Worm (Caenorhabditis elegans): ENCODE results near the gene scc-2.
A peak's percentile ranks its signal among the peaks of the same experiment; 100 is the strongest.

scc-2 gene

ce11 chrII:286551-286724 is 23.0 kb upstream of the scc-2 start, which contains the start of gene misc-1:
TSS of gene misc-1 (plus strand) at chrII:286625.
- no peak for TF ChIP-seq php-3 (GFP tag; IDR thresholded peaks at IDR 0.05)
- no peak for TF ChIP-seq dpl-1 (GFP tag; optimal IDR thresholded peaks at IDR 0.05)
- no peak for TF ChIP-seq zip-11 (GFP tag; IDR thresholded peaks at IDR 0.05)
- no peak for TF ChIP-seq ctbp-1 (GFP tag; IDR thresholded peaks at IDR 0.05)
- TF ChIP-seq set-16 (GFP tag; IDR thresholded peaks at IDR 0.05) = no peak
- no peak for TF ChIP-seq nhr-25 (tag; optimal IDR thresholded peaks at IDR 0.05; ENCODE audit: borderline replicate concordance, insufficient read depth)
- TF ChIP-seq zag-1 (tag; optimal IDR thresholded peaks at IDR 0.05) = no peak
- no peak for TF ChIP-seq fkh-10 (GFP tag; optimal IDR thresholded peaks at IDR 0.05)
- TF ChIP-seq lin-39 (tag; optimal IDR thresholded peaks at IDR 0.05) = no peak
- no peak for TF ChIP-seq mdl-1 (tag; optimal IDR thresholded peaks at IDR 0.05)
- no peak for TF ChIP-seq madf-5 (GFP tag; IDR thresholded peaks at IDR 0.05)
- no peak for TF ChIP-seq dve-1 (tag; optimal IDR thresholded peaks at IDR 0.05; ENCODE audit: insufficient read depth)

DNA sequence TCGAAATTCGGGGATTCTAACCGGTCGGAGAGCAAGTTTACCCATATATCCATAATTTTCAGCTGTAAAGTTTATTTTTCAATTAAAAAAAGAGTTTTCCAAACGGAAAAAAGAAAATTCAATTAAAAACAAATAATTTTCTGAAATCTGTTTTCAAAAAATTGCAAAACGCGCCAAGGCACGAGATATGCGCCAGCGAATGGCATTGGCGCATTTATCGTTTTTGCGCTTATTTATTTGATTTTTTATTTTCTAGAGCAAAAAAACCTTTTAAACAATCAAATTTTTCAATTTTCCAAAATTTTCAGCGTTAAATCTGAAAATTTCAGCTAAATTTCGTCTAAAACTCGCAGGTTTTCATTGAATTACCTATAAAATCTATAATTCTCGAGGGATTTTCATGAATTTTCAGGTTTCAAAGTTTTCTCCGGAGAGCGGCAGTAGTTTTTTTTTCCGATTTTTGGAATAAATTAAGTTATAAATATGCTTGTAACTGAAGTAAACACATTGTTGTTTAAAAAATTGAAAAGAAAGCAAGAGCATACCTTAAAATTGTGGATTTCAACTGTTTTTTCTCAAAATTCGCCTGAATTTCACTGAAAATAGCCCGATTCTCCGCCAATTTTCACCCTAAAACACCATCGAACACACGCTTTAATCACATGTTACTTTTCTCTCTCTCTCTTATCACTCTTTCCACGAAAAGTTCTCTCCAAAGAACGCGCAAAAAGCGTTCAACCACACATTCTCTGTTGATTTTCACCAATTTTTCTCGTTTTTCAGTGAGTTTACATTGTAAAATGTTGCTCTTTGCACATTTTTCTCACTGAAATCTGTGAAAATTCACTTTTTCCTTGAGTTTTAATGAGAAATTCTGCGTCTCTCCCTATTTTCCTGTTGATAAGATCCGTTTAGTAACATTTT is 22.4 kb upstream of the scc-2 start, which contains the start of gene B0432.10:
Gene B0432.10, minus strand, starts transcription at position 649 of the 924 bp plus-strand sequence.
- peak; percentile 33 for TF ChIP-seq nhr-102 (tag; optimal IDR thresholded peaks at IDR 0.05)
- TF ChIP-seq nhr-11 (tag; optimal IDR thresholded peaks at IDR 0.05) = peak; percentile 25
- TF ChIP-seq cey-2 (tag; optimal IDR thresholded peaks at IDR 0.05; ENCODE audit: borderline replicate concordance, insufficient read depth) = no peak
- no peak for TF ChIP-seq egl-43 (GFP tag; IDR thresholded peaks at IDR 0.05)
- peak; percentile 20 for TF ChIP-seq nhr-6 (tag; optimal IDR thresholded peaks at IDR 0.05)
- no peak for TF ChIP-seq ceh-44 (GFP tag; IDR thresholded peaks at IDR 0.05)
- TF ChIP-seq hmg-1.1 (GFP tag; IDR thresholded peaks at IDR 0.05) = peak; percentile 42; the same call in 1 of the 2 replicates
- TF ChIP-seq nhr-111 (GFP tag; optimal IDR thresholded peaks at IDR 0.05) = no peak
- TF ChIP-seq mxl-2 (GFP tag; conservative IDR thresholded peaks at IDR 0.05) = no peak
- no peak for TF ChIP-seq daf-16 (GFP tag; optimal IDR thresholded peaks at IDR 0.05)
- peak; percentile 45 for TF ChIP-seq daf-16 (tag; optimal IDR thresholded peaks at IDR 0.05)
- TF ChIP-seq F44E2.7 (GFP tag; IDR thresholded peaks at IDR 0.05) = no peak
- TF ChIP-seq D1046.2 (GFP tag; IDR thresholded peaks at IDR 0.05) = no peak
- peak; percentile 96 for TF ChIP-seq dpl-1 (GFP tag; optimal IDR thresholded peaks at IDR 0.05)
- TF ChIP-seq nhr-77 (tag; optimal IDR thresholded peaks at IDR 0.05) = peak; percentile 51
- no peak for TF ChIP-seq lin-29 (GFP tag; IDR thresholded peaks at IDR 0.05)
- TF ChIP-seq dmd-9 (GFP tag; IDR thresholded peaks at IDR 0.05) = no peak
- TF ChIP-seq nhr-48 (tag; optimal IDR thresholded peaks at IDR 0.05) = no peak
- no peak for TF ChIP-seq F26F4.8 (GFP tag; conservative IDR thresholded peaks at IDR 0.05)
- TF ChIP-seq ztf-11 (tag; optimal IDR thresholded peaks at IDR 0.05) = no peak
- peak; percentile 62 for TF ChIP-seq lin-13 (GFP tag; optimal IDR thresholded peaks at IDR 0.05)
- TF ChIP-seq jun-1 (tag; optimal IDR thresholded peaks at IDR 0.05) = no peak
- no peak for TF ChIP-seq saeg-2 (GFP tag; IDR thresholded peaks at IDR 0.05)
- no peak for TF ChIP-seq vab-7 (GFP tag; IDR thresholded peaks at IDR 0.05)
- TF ChIP-seq snpc-4 (tag; optimal IDR thresholded peaks at IDR 0.05) = no peak
- peak; percentile 51 for TF ChIP-seq ztf-7 (tag; optimal IDR thresholded peaks at IDR 0.05)
- TF ChIP-seq nhr-42 (GFP tag; IDR thresholded peaks at IDR 0.05) = no peak
- TF ChIP-seq spr-1 (tag; optimal IDR thresholded peaks at IDR 0.05) = no peak
- TF ChIP-seq zip-11 (GFP tag; IDR thresholded peaks at IDR 0.05) = no peak
- TF ChIP-seq fos-1 (tag; optimal IDR thresholded peaks at IDR 0.05) = no peak
- no peak for TF ChIP-seq Y105C5A.15 (GFP tag; IDR thresholded peaks at IDR 0.05)
- TF ChIP-seq attf-4 (tag; optimal IDR thresholded peaks at IDR 0.05) = no peak
- no peak for TF ChIP-seq mdl-1 (tag; optimal IDR thresholded peaks at IDR 0.05)
- no peak for TF ChIP-seq Y5F2A.4 (GFP tag; optimal IDR thresholded peaks at IDR 0.05)
- TF ChIP-seq egl-27 (tag; optimal IDR thresholded peaks at IDR 0.05) = no peak
- no peak for TF ChIP-seq ces-1 (GFP tag; optimal IDR thresholded peaks at IDR 0.05)
- no peak for TF ChIP-seq daf-12 (tag; optimal IDR thresholded peaks at IDR 0.05)
- TF ChIP-seq lin-15B (tag; optimal IDR thresholded peaks at IDR 0.05) = no peak
- TF ChIP-seq tag-97 (GFP tag; IDR thresholded peaks at IDR 0.05) = no peak
- peak; percentile 64 for TF ChIP-seq rbr-2 (tag; optimal IDR thresholded peaks at IDR 0.05)
- no peak for TF ChIP-seq lir-3 (tag; optimal IDR thresholded peaks at IDR 0.05)

Data from whole organism, L4 larva.